Fruit fly (Drosophila melanogaster): ENCODE data around the gene Sgs8.
A peak's percentile ranks its signal among the peaks of the same experiment; 100 is the strongest.

The Sgs8 gene

dm6 chr3L:11533704-11534319, 24.6 kb upstream of the Sgs8 start:
- TF ChIP-seq CG12768 (GFP tag; optimal IDR thresholded peaks at IDR 0.05) (no peak), ovo (GFP tag; optimal IDR thresholded peaks at IDR 0.05) (no peak), Hr96 (GFP tag; optimal IDR thresholded peaks at IDR 0.05) (no peak), pad (GFP tag; optimal IDR thresholded peaks at IDR 0.05) (no peak), Mnt (GFP tag; optimal IDR thresholded peaks at IDR 0.05) (no peak), cnc (optimal IDR thresholded peaks at IDR 0.05) (no peak), tj (GFP tag; optimal IDR thresholded peaks at IDR 0.05) (no peak), CG5204 (GFP tag; optimal IDR thresholded peaks at IDR 0.05) (no peak), CG7045 (GFP tag; optimal IDR thresholded peaks at IDR 0.05) (no peak), bab1 (GFP tag; optimal IDR thresholded peaks at IDR 0.05) (no peak), toe (GFP tag; optimal IDR thresholded peaks at IDR 0.05) (no peak), CG11617 (GFP tag; optimal IDR thresholded peaks at IDR 0.05) (no peak), Clk (GFP tag; optimal IDR thresholded peaks at IDR 0.05) (no peak), Crg-1 (GFP tag; optimal IDR thresholded peaks at IDR 0.05) (no peak), CG14711 (tag; optimal IDR thresholded peaks at IDR 0.05) (no peak)

- peak; percentile 47 for TF ChIP-seq tj (GFP tag; optimal IDR thresholded peaks at IDR 0.05)
- TF ChIP-seq pad (GFP tag; optimal IDR thresholded peaks at IDR 0.05) = no peak
Measured at dm6 chr3L:11531994-11532732, 23.0 kb upstream of the Sgs8 start.

dm6 chr3L:11531300-11531699, 22.1 kb upstream of the Sgs8 start:
- TF ChIP-seq tj (GFP tag; optimal IDR thresholded peaks at IDR 0.05) (no peak), CG7101 (tag; optimal IDR thresholded peaks at IDR 0.05) (no peak), CG1620 (GFP tag; optimal IDR thresholded peaks at IDR 0.05) (no peak), CG14711 (tag; optimal IDR thresholded peaks at IDR 0.05) (no peak), cic (GFP tag; optimal IDR thresholded peaks at IDR 0.05) (peak; percentile 79), Mnt (GFP tag; optimal IDR thresholded peaks at IDR 0.05) (peak; percentile 22), Crg-1 (GFP tag; optimal IDR thresholded peaks at IDR 0.05) (no peak), ovo (GFP tag; optimal IDR thresholded peaks at IDR 0.05) (no peak), kay (GFP tag; ENCODE audit: borderline replicate concordance) (peak; percentile 23), CG11617 (GFP tag; optimal IDR thresholded peaks at IDR 0.05) (no peak), Hr96 (GFP tag; optimal IDR thresholded peaks at IDR 0.05) (no peak), pad (GFP tag; optimal IDR thresholded peaks at IDR 0.05) (no peak), CG5204 (GFP tag; optimal IDR thresholded peaks at IDR 0.05) (no peak), cnc (optimal IDR thresholded peaks at IDR 0.05) (no peak), CG7045 (GFP tag; optimal IDR thresholded peaks at IDR 0.05) (no peak), CG33017 (tag; optimal IDR thresholded peaks at IDR 0.05) (peak; percentile 30), toe (GFP tag; optimal IDR thresholded peaks at IDR 0.05) (no peak), CG12768 (GFP tag; optimal IDR thresholded peaks at IDR 0.05) (peak; percentile 69), bab1 (GFP tag; optimal IDR thresholded peaks at IDR 0.05) (no peak), Clk (GFP tag; optimal IDR thresholded peaks at IDR 0.05) (peak; percentile 4)

dm6 chr3L:11530370-11530769, 21.2 kb upstream of the Sgs8 start:
- TF ChIP-seq CG33017 (tag; optimal IDR thresholded peaks at IDR 0.05) = no peak

dm6 chr3L:11529707-11530106, 20.5 kb upstream of the Sgs8 start:
- peak; percentile 43 for TF ChIP-seq cic (GFP tag; optimal IDR thresholded peaks at IDR 0.05)
- TF ChIP-seq CG5204 (GFP tag; optimal IDR thresholded peaks at IDR 0.05) = no peak

dm6 chr3L:11528397-11528923, 19.3 kb upstream of the Sgs8 start:
- TF ChIP-seq CG5204 (GFP tag; optimal IDR thresholded peaks at IDR 0.05) (no peak), Mnt (GFP tag; optimal IDR thresholded peaks at IDR 0.05) (peak; percentile 33), pad (GFP tag; optimal IDR thresholded peaks at IDR 0.05) (no peak), ovo (GFP tag; optimal IDR thresholded peaks at IDR 0.05) (peak; percentile 38), Crg-1 (GFP tag; optimal IDR thresholded peaks at IDR 0.05) (peak; percentile 39), CG7045 (GFP tag; optimal IDR thresholded peaks at IDR 0.05) (peak; percentile 53), CG12768 (GFP tag; optimal IDR thresholded peaks at IDR 0.05) (peak; percentile 46), CG33017 (tag; optimal IDR thresholded peaks at IDR 0.05) (peak; percentile 8), bab1 (GFP tag; optimal IDR thresholded peaks at IDR 0.05) (no peak), cic (GFP tag; optimal IDR thresholded peaks at IDR 0.05) (peak; percentile 57), CG7101 (tag; optimal IDR thresholded peaks at IDR 0.05) (peak; percentile 37), kay (GFP tag; ENCODE audit: borderline replicate concordance) (no peak)

- TF ChIP-seq bab1 (GFP tag; optimal IDR thresholded peaks at IDR 0.05) = no peak
- no peak for TF ChIP-seq CG5204 (GFP tag; optimal IDR thresholded peaks at IDR 0.05)
- TF ChIP-seq tj (GFP tag; optimal IDR thresholded peaks at IDR 0.05) = no peak
- TF ChIP-seq CG33017 (tag; optimal IDR thresholded peaks at IDR 0.05) = no peak
- no peak for TF ChIP-seq pad (GFP tag; optimal IDR thresholded peaks at IDR 0.05)
- no peak for TF ChIP-seq Mnt (GFP tag; optimal IDR thresholded peaks at IDR 0.05)
- no peak for TF ChIP-seq Hr96 (GFP tag; optimal IDR thresholded peaks at IDR 0.05)
- peak; percentile 64 for TF ChIP-seq cic (GFP tag; optimal IDR thresholded peaks at IDR 0.05)
- TF ChIP-seq CG7101 (tag; optimal IDR thresholded peaks at IDR 0.05) = no peak
- TF ChIP-seq ovo (GFP tag; optimal IDR thresholded peaks at IDR 0.05) = no peak
- TF ChIP-seq CG12768 (GFP tag; optimal IDR thresholded peaks at IDR 0.05) = peak; percentile 32
Measured at dm6 chr3L:11526644-11527184, 17.5 kb upstream of the Sgs8 start.
